Fruit fly (Drosophila melanogaster) whole organism, prepupa: ENCODE results near the gene CG4000.

ENCODE experiments used
- CG1621 ChIP-seq: fragments of 200-800 bp; sonication (Bioruptor generic); optimal IDR thresholded peaks from 3 replicates; lab custom pipeline; 2018; ENCODE audit warnings: missing biosample characterization, mild to moderate bottlenecking, missing genetic modification characterization
- CG16779 ChIP-seq: fragments of 200-800 bp; sonication (Bioruptor generic); optimal IDR thresholded peaks from 3 replicates; lab custom pipeline; 2017; ENCODE audit warnings: missing biosample characterization, mild to moderate bottlenecking, missing genetic modification characterization
- Eip78C ChIP-seq: fragments of 200-800 bp; sonication (Bioruptor generic); peaks from one replicate; lab custom pipeline; 2016; ENCODE audit warnings: missing biosample characterization, missing genetic modification characterization
- Eip93F ChIP-seq: fragments of 200-800 bp; sonication (Bioruptor generic); optimal IDR thresholded peaks from 2 replicates; lab custom pipeline; 2016; ENCODE audit warnings: missing biosample characterization, mild to moderate bottlenecking, missing genetic modification characterization
- Gug ChIP-seq: fragments of 200-800 bp; sonication (Bioruptor generic); IDR thresholded peaks from 2 replicates; pipeline ENCODE4 v1.3.6; 2022; ENCODE audit warnings: missing biosample characterization, missing genetic modification characterization
- acj6 ChIP-seq: fragments of 200-800 bp; sonication (Bioruptor generic); optimal IDR thresholded peaks from 3 replicates; lab custom pipeline; 2016; ENCODE audit warnings: missing biosample characterization, missing genetic modification characterization
- eg ChIP-seq: fragments of 200-800 bp; sonication (Bioruptor generic); IDR thresholded peaks from 3 replicates; pipeline ENCODE4 v1.3.6; 2022; ENCODE audit warnings: missing biosample characterization, missing genetic modification characterization

dm6 chr3R:20656649-20657048 lies 20.5 kb downstream of the CG4000 start:
- TF ChIP-seq Eip93F (GFP tag; lab: Kevin White, UChicago) (no peak), CG1621 (tag; lab: Kevin White, UChicago) (no peak), Gug (GFP tag; lab: Robert Waterston, UW) (no peak), CG16779 (no peak), Eip78C (GFP tag; lab: Kevin White, UChicago) (no peak), eg (GFP tag; lab: Robert Waterston, UW) (no peak), acj6 (GFP tag; lab: Kevin White, UChicago) (no peak)
